Fruit fly (Drosophila melanogaster): Measurements from ENCODE around the gene CG9616.

Gene CG9616

dm6 chr3R:14224105-14224574, 21.1 kb downstream of the CG9616 start, which contains the start of gene Sp212:
TSS of gene Sp212 (minus strand) at chr3R:14224155.
- TF ChIP-seq CG33017 (tag; optimal IDR thresholded peaks at IDR 0.05), result peak; percentile 22
- TF ChIP-seq CG14711 (tag; optimal IDR thresholded peaks at IDR 0.05), result peak; percentile 34
- no peak for TF ChIP-seq Mnt (GFP tag; optimal IDR thresholded peaks at IDR 0.05)
- no peak for TF ChIP-seq CG11617 (GFP tag; optimal IDR thresholded peaks at IDR 0.05)

dm6 chr3R:14221484-14221883, 23.8 kb downstream of the CG9616 start, which contains the start of gene CG33109:
TSS of gene CG33109 (minus strand) at chr3R:14221584.
- peak; percentile 24 for TF ChIP-seq kay (GFP tag; ENCODE audit: borderline replicate concordance)
- TF ChIP-seq tj (GFP tag; optimal IDR thresholded peaks at IDR 0.05), result no peak

- TF ChIP-seq Mnt (GFP tag; optimal IDR thresholded peaks at IDR 0.05) (peak; percentile 2), Hr96 (GFP tag; optimal IDR thresholded peaks at IDR 0.05) (no peak), CG7101 (tag; optimal IDR thresholded peaks at IDR 0.05) (no peak), ovo (GFP tag; optimal IDR thresholded peaks at IDR 0.05) (no peak), Clk (GFP tag; optimal IDR thresholded peaks at IDR 0.05) (no peak), cic (GFP tag; optimal IDR thresholded peaks at IDR 0.05) (peak; percentile 36)
Measured at dm6 chr3R:14220105-14220504, 25.2 kb downstream of the CG9616 start, which contains the start of gene CG31326. TSS of gene CG31326 (minus strand) at chr3R:14220205.

- TF ChIP-seq CG14711 (tag; optimal IDR thresholded peaks at IDR 0.05) (peak; percentile 64), Hr96 (GFP tag; optimal IDR thresholded peaks at IDR 0.05) (no peak), Mnt (GFP tag; optimal IDR thresholded peaks at IDR 0.05) (no peak), cic (GFP tag; optimal IDR thresholded peaks at IDR 0.05) (peak; percentile 63), toe (GFP tag; optimal IDR thresholded peaks at IDR 0.05) (no peak), CG5204 (GFP tag; optimal IDR thresholded peaks at IDR 0.05) (peak; percentile 46), ovo (GFP tag; optimal IDR thresholded peaks at IDR 0.05) (no peak), cnc (optimal IDR thresholded peaks at IDR 0.05) (no peak), kay (GFP tag; ENCODE audit: borderline replicate concordance) (peak; percentile 71), CG1620 (GFP tag; optimal IDR thresholded peaks at IDR 0.05) (no peak), pad (GFP tag; optimal IDR thresholded peaks at IDR 0.05) (peak; percentile 14), Clk (GFP tag; optimal IDR thresholded peaks at IDR 0.05) (no peak), bab1 (GFP tag; optimal IDR thresholded peaks at IDR 0.05) (no peak), Crg-1 (GFP tag; optimal IDR thresholded peaks at IDR 0.05) (no peak), CG12768 (GFP tag; optimal IDR thresholded peaks at IDR 0.05) (peak; percentile 52), CG7101 (tag; optimal IDR thresholded peaks at IDR 0.05) (peak; percentile 54), CG33017 (tag; optimal IDR thresholded peaks at IDR 0.05) (peak; percentile 62), CG7045 (GFP tag; optimal IDR thresholded peaks at IDR 0.05) (peak; percentile 44), tj (GFP tag; optimal IDR thresholded peaks at IDR 0.05) (peak; percentile 8), CG11617 (GFP tag; optimal IDR thresholded peaks at IDR 0.05) (no peak)
Measured at dm6 chr3R:14217839-14218238, 27.4 kb downstream of the CG9616 start, which contains the start of gene CG9649. TSS of gene CG9649 (minus strand) at chr3R:14217882.

- TF ChIP-seq kay (GFP tag; ENCODE audit: borderline replicate concordance) (no peak), Crg-1 (GFP tag; optimal IDR thresholded peaks at IDR 0.05) (no peak), bab1 (GFP tag; optimal IDR thresholded peaks at IDR 0.05) (no peak), cnc (optimal IDR thresholded peaks at IDR 0.05) (no peak), CG33017 (tag; optimal IDR thresholded peaks at IDR 0.05) (no peak), ovo (GFP tag; optimal IDR thresholded peaks at IDR 0.05) (no peak), toe (GFP tag; optimal IDR thresholded peaks at IDR 0.05) (no peak), CG7101 (tag; optimal IDR thresholded peaks at IDR 0.05) (no peak), pad (GFP tag; optimal IDR thresholded peaks at IDR 0.05) (no peak), CG12768 (GFP tag; optimal IDR thresholded peaks at IDR 0.05) (no peak), Clk (GFP tag; optimal IDR thresholded peaks at IDR 0.05) (no peak), CG11617 (GFP tag; optimal IDR thresholded peaks at IDR 0.05) (no peak), CG7045 (GFP tag; optimal IDR thresholded peaks at IDR 0.05) (no peak), Mnt (GFP tag; optimal IDR thresholded peaks at IDR 0.05) (no peak), tj (GFP tag; optimal IDR thresholded peaks at IDR 0.05) (no peak)
Measured at dm6 chr3R:14214776-14215175, 30.5 kb downstream of the CG9616 start, which contains the start of gene Dop1R1. TSS of gene Dop1R1 (minus strand) at chr3R:14214810.

All from whole organism, adult.